Worm (Caenorhabditis elegans): Measurements from ENCODE around the gene clhm-1.

Gene clhm-1

ce11 chrII:6828073-6828900, 42.5 kb downstream of the clhm-1 start:
- TF ChIP-seq ceh-58 (GFP tag; IDR thresholded peaks at IDR 0.05) (no peak), lin-40 (tag; optimal IDR thresholded peaks at IDR 0.05) (no peak), hlh-12 (tag; optimal IDR thresholded peaks at IDR 0.05) (no peak), bed-2 (GFP tag; IDR thresholded peaks at IDR 0.05) (no peak), ceh-27 (GFP tag; optimal IDR thresholded peaks at IDR 0.05) (peak; percentile 40), lsy-27 (tag; optimal IDR thresholded peaks at IDR 0.05; ENCODE audit: borderline replicate concordance, insufficient read depth) (no peak), ets-4 (GFP tag; optimal IDR thresholded peaks at IDR 0.05) (no peak), pbrm-1 (GFP tag; IDR thresholded peaks at IDR 0.05) (0 out of 2 replicates have a peak, but pooled peaks have one; percentile 20), zfh-2 (GFP tag; conservative IDR thresholded peaks at IDR 0.05) (peak; percentile 84), F37B4.10 (GFP tag; IDR thresholded peaks at IDR 0.05) (0 out of 2 replicates have a peak, but pooled peaks have one; percentile 76), C17E4.6 (GFP tag; IDR thresholded peaks at IDR 0.05) (no peak)

- TF ChIP-seq F37B4.10 (GFP tag; IDR thresholded peaks at IDR 0.05) (no peak), zfh-2 (GFP tag; conservative IDR thresholded peaks at IDR 0.05) (peak; percentile 61), egrh-3 (GFP tag; IDR thresholded peaks at IDR 0.05) (peak; percentile 32; the same call in 1 of the 2 replicates), somi-1 (GFP tag; optimal IDR thresholded peaks at IDR 0.05) (peak; percentile 75), hmg-1.2 (GFP tag; IDR thresholded peaks at IDR 0.05) (peak; percentile 74), ztf-28 (GFP tag; IDR thresholded peaks at IDR 0.05) (no peak), dox-1 (GFP tag; IDR thresholded peaks at IDR 0.05) (peak; percentile 37; the same call in 1 of the 2 replicates), ztf-26 (tag; optimal IDR thresholded peaks at IDR 0.05) (no peak), cebp-1 (GFP tag; IDR thresholded peaks at IDR 0.05) (no peak), cebp-1 (tag; optimal IDR thresholded peaks at IDR 0.05) (peak; percentile 27), hmg-20 (GFP tag; IDR thresholded peaks at IDR 0.05) (no peak), D2030.7 (GFP tag; IDR thresholded peaks at IDR 0.05) (no peak), snpc-4 (GFP tag; optimal IDR thresholded peaks at IDR 0.05) (no peak), snpc-4 (tag; optimal IDR thresholded peaks at IDR 0.05) (peak in 1 of 4 experiments; percentile 41), K12H6.12 (tag; optimal IDR thresholded peaks at IDR 0.05) (peak; percentile 21)
Measured at ce11 chrII:6827388-6827787, 43.4 kb downstream of the clhm-1 start.

- TF ChIP-seq nhr-80 (tag; optimal IDR thresholded peaks at IDR 0.05) (peak; percentile 76), Y95B8A.8 (GFP tag; IDR thresholded peaks at IDR 0.05) (no peak), lsy-27 (tag; optimal IDR thresholded peaks at IDR 0.05; ENCODE audit: borderline replicate concordance, insufficient read depth) (no peak), pbrm-1 (GFP tag; IDR thresholded peaks at IDR 0.05) (no peak), ztf-18 (tag; optimal IDR thresholded peaks at IDR 0.05) (no peak), zfh-2 (GFP tag; conservative IDR thresholded peaks at IDR 0.05) (peak; percentile 31; the same call in 1 of the 2 replicates), lsl-1 (GFP tag; optimal IDR thresholded peaks at IDR 0.05) (no peak), xnd-1 (tag; optimal IDR thresholded peaks at IDR 0.05) (no peak), dox-1 (GFP tag; IDR thresholded peaks at IDR 0.05) (peak; percentile 59), nfyb-1 (GFP tag; IDR thresholded peaks at IDR 0.05) (0 out of 2 replicates have a peak, but pooled peaks have one; percentile 48), cebp-1 (GFP tag; IDR thresholded peaks at IDR 0.05) (no peak), cebp-1 (tag; optimal IDR thresholded peaks at IDR 0.05) (peak; percentile 46)
Measured at ce11 chrII:6826726-6827125, 44.1 kb downstream of the clhm-1 start.

- TF ChIP-seq rpc-1 (optimal IDR thresholded peaks at IDR 0.05) (no peak), rpc-1 (tag; optimal IDR thresholded peaks at IDR 0.05) (no peak), madf-10 (tag; optimal IDR thresholded peaks at IDR 0.05) (no peak), mxl-1 (tag; optimal IDR thresholded peaks at IDR 0.05) (no peak), madf-3 (GFP tag; IDR thresholded peaks at IDR 0.05) (no peak), repo-1 (tag; optimal IDR thresholded peaks at IDR 0.05) (no peak), snpc-1.1 (tag; optimal IDR thresholded peaks at IDR 0.05; ENCODE audit: insufficient read depth) (no peak), ztf-26 (tag; optimal IDR thresholded peaks at IDR 0.05) (no peak), die-1 (tag; optimal IDR thresholded peaks at IDR 0.05) (peak; percentile 9), nhr-80 (tag; optimal IDR thresholded peaks at IDR 0.05) (peak; percentile 52), lsl-1 (GFP tag; optimal IDR thresholded peaks at IDR 0.05) (no peak), unc-62 (GFP tag; optimal IDR thresholded peaks at IDR 0.05) (no peak)
Measured at ce11 chrII:6825732-6826131, 45.1 kb downstream of the clhm-1 start.
